Worm (Caenorhabditis elegans): Measurements from ENCODE around the gene nduv-2.
A peak's percentile ranks its signal among the peaks of the same experiment; 100 is the strongest.

nduv-2 gene

ce11 chrV:13658577-13658976 is 33.2 kb upstream of the nduv-2 start (continued):
- peak; percentile 97 for TF ChIP-seq somi-1 (GFP tag; optimal IDR thresholded peaks at IDR 0.05)
- TF ChIP-seq Y56A3A.18 (GFP tag; IDR thresholded peaks at IDR 0.05): no peak; the same call in 1 of the 2 replicates
- peak; percentile 82 for TF ChIP-seq F23B12.7 (tag; optimal IDR thresholded peaks at IDR 0.05; ENCODE audit: insufficient read depth)
- no peak for TF ChIP-seq unc-130 (GFP tag; optimal IDR thresholded peaks at IDR 0.05)
- TF ChIP-seq tlf-1 (GFP tag; optimal IDR thresholded peaks at IDR 0.05): peak; percentile 89
- peak; percentile 56 for TF ChIP-seq madf-10 (tag; optimal IDR thresholded peaks at IDR 0.05)
- no peak for TF ChIP-seq nhr-27 (tag; optimal IDR thresholded peaks at IDR 0.05)
- TF ChIP-seq zfh-2 (GFP tag; conservative IDR thresholded peaks at IDR 0.05): peak; percentile 61; the same call in 1 of the 2 replicates
- no peak for TF ChIP-seq bed-1 (GFP tag; IDR thresholded peaks at IDR 0.05)
- peak; percentile 67 for TF ChIP-seq ZK185.1 (tag; optimal IDR thresholded peaks at IDR 0.05; ENCODE audit: poor library complexity, severe bottlenecking)
- TF ChIP-seq ceh-58 (GFP tag; IDR thresholded peaks at IDR 0.05): no peak
- TF ChIP-seq ztf-6 (GFP tag; IDR thresholded peaks at IDR 0.05): peak; percentile 67; the same call in 1 of the 2 replicates
- no peak for TF ChIP-seq ztf-28 (GFP tag; IDR thresholded peaks at IDR 0.05)
- TF ChIP-seq egrh-3 (GFP tag; IDR thresholded peaks at IDR 0.05): no peak
- peak; percentile 97 for TF ChIP-seq chd-7 (tag; optimal IDR thresholded peaks at IDR 0.05)
- peak; percentile 48 for TF ChIP-seq athp-1 (tag; optimal IDR thresholded peaks at IDR 0.05)
- TF ChIP-seq fkh-3 (tag; optimal IDR thresholded peaks at IDR 0.05): no peak
- peak; percentile 84 for TF ChIP-seq atf-7 (tag; optimal IDR thresholded peaks at IDR 0.05)
- TF ChIP-seq ztf-18 (tag; optimal IDR thresholded peaks at IDR 0.05): peak; percentile 24
- TF ChIP-seq ceh-100 (GFP tag; IDR thresholded peaks at IDR 0.05): no peak
- TF ChIP-seq mel-28 (tag; optimal IDR thresholded peaks at IDR 0.05; ENCODE audit: borderline replicate concordance): no peak
- TF ChIP-seq pbrm-1 (GFP tag; IDR thresholded peaks at IDR 0.05): peak; percentile 64
- peak; percentile 76 for TF ChIP-seq Y95B8A.8 (GFP tag; IDR thresholded peaks at IDR 0.05)
- TF ChIP-seq dox-1 (GFP tag; IDR thresholded peaks at IDR 0.05): peak; percentile 80
- peak; percentile 88 for TF ChIP-seq nhr-80 (tag; optimal IDR thresholded peaks at IDR 0.05)
- no peak for TF ChIP-seq hmg-20 (GFP tag; IDR thresholded peaks at IDR 0.05)
- no peak for TF ChIP-seq cebp-2 (GFP tag; IDR thresholded peaks at IDR 0.05)
- TF ChIP-seq B0019.2 (GFP tag; conservative IDR thresholded peaks at IDR 0.05): no peak
- TF ChIP-seq ztf-25 (GFP tag; IDR thresholded peaks at IDR 0.05): no peak
- TF ChIP-seq hmg-1.2 (GFP tag; IDR thresholded peaks at IDR 0.05): no peak; the same call in 1 of the 2 replicates
- TF ChIP-seq die-1 (tag; optimal IDR thresholded peaks at IDR 0.05): peak; percentile 71
- TF ChIP-seq egl-44 (GFP tag; IDR thresholded peaks at IDR 0.05): 0 out of 2 replicates have a peak, but pooled peaks have one; percentile 61
- TF ChIP-seq gei-17 (GFP tag; optimal IDR thresholded peaks at IDR 0.05): peak; percentile 82
- TF ChIP-seq ccch-3 (GFP tag; optimal IDR thresholded peaks at IDR 0.05): no peak
- TF ChIP-seq T07F8.4 (tag; optimal IDR thresholded peaks at IDR 0.05): no peak
- TF ChIP-seq F37B4.10 (GFP tag; IDR thresholded peaks at IDR 0.05): peak; percentile 90; the same call in 1 of the 2 replicates
- TF ChIP-seq mcd-1 (GFP tag; IDR thresholded peaks at IDR 0.05): peak; percentile 69
- TF ChIP-seq ceh-40 (GFP tag; IDR thresholded peaks at IDR 0.05): no peak
- no peak for TF ChIP-seq Y79H2A.3 (GFP tag; conservative IDR thresholded peaks at IDR 0.05)
- no peak for TF ChIP-seq nfya-1 (tag; optimal IDR thresholded peaks at IDR 0.05; ENCODE audit: borderline replicate concordance, insufficient read depth)
- TF ChIP-seq attf-5 (GFP tag; optimal IDR thresholded peaks at IDR 0.05): peak; percentile 78
- TF ChIP-seq madf-6 (GFP tag; IDR thresholded peaks at IDR 0.05): peak; percentile 37; the same call in 1 of the 2 replicates
- no peak for TF ChIP-seq ceh-79 (tag; optimal IDR thresholded peaks at IDR 0.05)
- TF ChIP-seq ceh-91 (GFP tag; IDR thresholded peaks at IDR 0.05): no peak
- no peak for TF ChIP-seq F57C9.4 (tag; optimal IDR thresholded peaks at IDR 0.05)
- peak; percentile 94 for TF ChIP-seq F22D6.2 (tag; optimal IDR thresholded peaks at IDR 0.05)
- peak; percentile 82 for TF ChIP-seq cebp-1 (GFP tag; IDR thresholded peaks at IDR 0.05)
- peak; percentile 91 for TF ChIP-seq cebp-1 (tag; optimal IDR thresholded peaks at IDR 0.05)
- TF ChIP-seq nfyb-1 (GFP tag; IDR thresholded peaks at IDR 0.05): peak; percentile 91
- no peak for TF ChIP-seq nfya-2 (GFP tag; IDR thresholded peaks at IDR 0.05)

All from whole organism, young adult.